Fruit fly (Drosophila melanogaster) whole organism, embryonic: ENCODE data around the gene CG32645.

Experiments used
- ATbp ChIP-seq: fragments of 200-800 bp; sonication (Bioruptor generic); optimal IDR thresholded peaks from 2 replicates; lab custom pipeline; 2017; ENCODE audit warnings: missing biosample characterization, mild to moderate bottlenecking, missing genetic modification characterization, missing genetic modification reagents
- Abd-B ChIP-seq: fragments of 200-800 bp; sonication (Bioruptor generic); optimal IDR thresholded peaks from 2 replicates; lab custom pipeline; 2018; ENCODE audit warnings: missing biosample characterization, mild to moderate bottlenecking, missing genetic modification characterization, moderate library complexity
- Asciz ChIP-seq: fragments of 200-800 bp; sonication (Bioruptor generic); optimal IDR thresholded peaks from 2 replicates; lab custom pipeline; 2017; ENCODE audit warnings: missing biosample characterization, mild to moderate bottlenecking, missing genetic modification characterization, missing genetic modification reagents
- CG1024 ChIP-seq: fragments of 200-800 bp; sonication (Bioruptor generic); IDR thresholded peaks from 2 replicates; pipeline ENCODE4 v1.3.6; 2022; ENCODE audit warnings: missing biosample characterization, missing genetic modification characterization
- CG15269 ChIP-seq: fragments of 200-800 bp; sonication (Bioruptor generic); optimal IDR thresholded peaks from 2 replicates; lab custom pipeline; 2018; ENCODE audit warnings: missing biosample characterization, mild to moderate bottlenecking, missing genetic modification characterization, moderate library complexity
- CG18476 ChIP-seq: fragments of 200-800 bp; sonication (Bioruptor generic); optimal IDR thresholded peaks from 2 replicates; lab custom pipeline; 2016; ENCODE audit warnings: missing biosample characterization, mild to moderate bottlenecking, missing genetic modification characterization
- CG2202 ChIP-seq: fragments of 200-800 bp; sonication (Bioruptor generic); optimal IDR thresholded peaks from 2 replicates; lab custom pipeline; 2018; ENCODE audit warnings: missing biosample characterization, mild to moderate bottlenecking, missing genetic modification characterization
- CG2889 ChIP-seq: fragments of 200-800 bp; sonication (Bioruptor generic); IDR thresholded peaks from 3 replicates; pipeline ENCODE4 v1.3.6; 2022; ENCODE audit warnings: missing biosample characterization, missing genetic modification characterization
- CG3995 ChIP-seq: fragments of 200-800 bp; sonication (Bioruptor generic); optimal IDR thresholded peaks from 3 replicates; lab custom pipeline; 2016; ENCODE audit warnings: missing biosample characterization, missing genetic modification characterization
- CG43689 ChIP-seq: fragments of 200-800 bp; sonication (Bioruptor generic); IDR thresholded peaks from 2 replicates; pipeline ENCODE4 v1.3.6; 2022; ENCODE audit warnings: missing biosample characterization, missing genetic modification characterization
- CG4820 ChIP-seq: fragments of 200-800 bp; sonication (Bioruptor generic); optimal IDR thresholded peaks from 3 replicates; lab custom pipeline; 2016; ENCODE audit warnings: missing biosample characterization, missing genetic modification characterization
- CG6272 ChIP-seq: fragments of 200-800 bp; sonication (Bioruptor generic); IDR thresholded peaks from 2 replicates; pipeline ENCODE4 v1.3.6; 2022; ENCODE audit warnings: missing biosample characterization, missing genetic modification characterization
- CG6683 ChIP-seq: fragments of 200-800 bp; sonication (Bioruptor generic); optimal IDR thresholded peaks from 2 replicates; lab custom pipeline; 2017; ENCODE audit warnings: missing biosample characterization, mild to moderate bottlenecking, missing genetic modification characterization, missing genetic modification reagents
- CG7556 ChIP-seq: fragments of 200-800 bp; sonication (Bioruptor generic); optimal IDR thresholded peaks from 2 replicates; lab custom pipeline; 2017; ENCODE audit warnings: missing biosample characterization, mild to moderate bottlenecking, missing genetic modification characterization
- CG9609 ChIP-seq: fragments of 200-800 bp; sonication (Bioruptor generic); optimal IDR thresholded peaks from 3 replicates; lab custom pipeline; 2016; ENCODE audit warnings: missing biosample characterization, missing genetic modification characterization
- Camta ChIP-seq: fragments of 200-800 bp; sonication (Bioruptor generic); optimal IDR thresholded peaks from 2 replicates; lab custom pipeline; 2016; ENCODE audit warnings: missing biosample characterization, missing genetic modification characterization
- Dp ChIP-seq: fragments of 200-800 bp; sonication (Bioruptor generic); optimal IDR thresholded peaks from 2 replicates; lab custom pipeline; 2018; ENCODE audit warnings: missing biosample characterization, mild to moderate bottlenecking, missing genetic modification characterization, moderate library complexity
- Fer3 ChIP-seq: fragments of 200-800 bp; sonication (Bioruptor generic); optimal IDR thresholded peaks from 2 replicates; lab custom pipeline; 2018; ENCODE audit warnings: missing biosample characterization, mild to moderate bottlenecking, missing genetic modification characterization, moderate library complexity
- HLH3B ChIP-seq: fragments of 200-800 bp; sonication (Bioruptor generic); IDR thresholded peaks from 2 replicates; pipeline ENCODE4 v1.3.6; 2022; ENCODE audit warnings: missing biosample characterization, missing genetic modification characterization
- Hand ChIP-seq: fragments of 200-800 bp; sonication (Bioruptor generic); optimal IDR thresholded peaks from 2 replicates; lab custom pipeline; 2017; ENCODE audit warnings: mild to moderate bottlenecking, missing biosample characterization, missing genetic modification reagents, missing genetic modification characterization
- Hey ChIP-seq: fragments of 200-800 bp; sonication (Bioruptor generic); optimal IDR thresholded peaks from 3 replicates; lab custom pipeline; 2018; ENCODE audit warnings: missing biosample characterization, mild to moderate bottlenecking, missing genetic modification characterization
- HmgD ChIP-seq: fragments of 200-800 bp; sonication (Bioruptor generic); optimal IDR thresholded peaks from 3 replicates; lab custom pipeline; 2016; ENCODE audit warnings: missing biosample characterization, missing genetic modification characterization
- Lpt ChIP-seq: fragments of >200 bp; optimal IDR thresholded peaks from 2 replicates; lab custom pipeline; 2018; ENCODE audit warnings: missing biosample characterization, missing genetic modification characterization
- Meics ChIP-seq: fragments of 200-800 bp; sonication (Bioruptor generic); optimal IDR thresholded peaks from 2 replicates; lab custom pipeline; 2017; ENCODE audit warnings: missing biosample characterization, mild to moderate bottlenecking, missing genetic modification characterization
- NFAT ChIP-seq: fragments of 200-800 bp; sonication (Bioruptor generic); IDR thresholded peaks from 2 replicates; pipeline ENCODE4 v1.3.6; 2022; ENCODE audit warnings: missing biosample characterization, missing genetic modification characterization
- Sox100B ChIP-seq: fragments of 200-800 bp; sonication (Bioruptor generic); optimal IDR thresholded peaks from 3 replicates; lab custom pipeline; 2018; ENCODE audit warnings: missing biosample characterization, mild to moderate bottlenecking, missing genetic modification characterization
- Ssrp ChIP-seq: fragments of 200-800 bp; sonication (Bioruptor generic); optimal IDR thresholded peaks from 2 replicates; lab custom pipeline; 2018; ENCODE audit warnings: missing biosample characterization, mild to moderate bottlenecking, missing genetic modification characterization, moderate library complexity
- Xrp1 ChIP-seq: fragments of 200-800 bp; sonication (Bioruptor generic); IDR thresholded peaks from 2 replicates; pipeline ENCODE4 v1.3.6; 2022; ENCODE audit warnings: missing biosample characterization, missing genetic modification characterization
- ci ChIP-seq: fragments of 200-800 bp; sonication (Bioruptor generic); IDR thresholded peaks from 3 replicates; pipeline ENCODE4 v1.3.6; 2022; ENCODE audit warnings: missing biosample characterization, missing genetic modification characterization
- eve ChIP-seq, 2 experiments: fragments of >200 bp; optimal IDR thresholded peaks; 2 replicates each; lab custom pipeline; 2017; ENCODE audit warnings: missing biosample characterization in 2 of 2, missing genetic modification characterization in 2 of 2
- eyg ChIP-seq: fragments of 200-800 bp; sonication (Bioruptor generic); optimal IDR thresholded peaks from 3 replicates; lab custom pipeline; 2016; ENCODE audit warnings: missing biosample characterization, missing genetic modification characterization
- gcm2 ChIP-seq: fragments of 200-800 bp; sonication (Bioruptor generic); optimal IDR thresholded peaks from 2 replicates; lab custom pipeline; 2016; ENCODE audit warnings: missing biosample characterization, missing genetic modification characterization
- hb ChIP-seq: fragments of 200-800 bp; sonication (Bioruptor generic); IDR thresholded peaks from 3 replicates; pipeline ENCODE4 v1.3.6; 2022; ENCODE audit warnings: missing biosample characterization, missing genetic modification characterization; ENCODE audit not compliant: partially characterized antibody
- lov ChIP-seq, 2 experiments: fragments of 200-800 bp in 1 of 2; fragments of >200 bp in 1 of 2; sonication (Bioruptor generic) in 1 of 2; IDR thresholded peaks in 1 of 2; optimal IDR thresholded peaks in 1 of 2; 2 replicates in 1 of 2; 3 replicates in 1 of 2; pipeline versions ENCODE4 v1.3.6 to Lab custom; 2017 to 2022; ENCODE audit warnings: missing biosample characterization in 1 of 2, missing genetic modification characterization in 1 of 2
- luna ChIP-seq: fragments of 200-800 bp; sonication (Bioruptor generic); optimal IDR thresholded peaks from 2 replicates; lab custom pipeline; 2016; ENCODE audit warnings: missing biosample characterization, missing genetic modification characterization
- mam ChIP-seq: fragments of 200-800 bp; sonication (Bioruptor generic); optimal IDR thresholded peaks from 3 replicates; lab custom pipeline; 2016; ENCODE audit warnings: missing biosample characterization, missing genetic modification characterization
- mld ChIP-seq: fragments of 200-800 bp; sonication (Bioruptor generic); IDR thresholded peaks from 3 replicates; pipeline ENCODE4 v1.3.6; 2022; ENCODE audit warnings: missing biosample characterization, missing genetic modification characterization; ENCODE audit not compliant: partially characterized antibody
- odd ChIP-seq: fragments of 200-800 bp; sonication (Bioruptor generic); optimal IDR thresholded peaks from 2 replicates; lab custom pipeline; 2017; ENCODE audit warnings: missing biosample characterization, mild to moderate bottlenecking, missing genetic modification characterization
- pan ChIP-seq, 4 experiments: fragments of >200 bp in 3 of 4; fragments of 200-800 bp in 1 of 4; sonication (Bioruptor generic) in 1 of 4; optimal IDR thresholded peaks in 3 of 4; IDR thresholded peaks in 1 of 4; 2 replicates each; pipeline versions ENCODE4 v1.3.6 to Lab custom; 2017 to 2022; ENCODE audit warnings: missing biosample characterization in 2 of 4, missing genetic modification characterization in 2 of 4, mixed read lengths in 1 of 4
- pb ChIP-seq: fragments of 200-800 bp; sonication (Bioruptor generic); optimal IDR thresholded peaks from 3 replicates; lab custom pipeline; 2016; ENCODE audit warnings: missing biosample characterization, missing genetic modification characterization
- pnt ChIP-seq: fragments of 200-800 bp; sonication (Bioruptor generic); optimal IDR thresholded peaks from 3 replicates; lab custom pipeline; 2016; ENCODE audit warnings: missing biosample characterization, missing genetic modification characterization
- ro ChIP-seq: fragments of 200-800 bp; sonication (Bioruptor generic); IDR thresholded peaks from 2 replicates; pipeline ENCODE4 v1.3.6; 2022; ENCODE audit warnings: missing biosample characterization, missing genetic modification characterization
- salm ChIP-seq: fragments of 200-800 bp; sonication (Bioruptor generic); optimal IDR thresholded peaks from 2 replicates; lab custom pipeline; 2018; ENCODE audit warnings: missing biosample characterization, mild to moderate bottlenecking, missing genetic modification characterization
- schlank ChIP-seq: fragments of 200-800 bp; sonication (Bioruptor generic); optimal IDR thresholded peaks from 2 replicates; lab custom pipeline; 2018; ENCODE audit warnings: missing biosample characterization, mild to moderate bottlenecking, missing genetic modification characterization
- slp2 ChIP-seq: fragments of 200-800 bp; sonication (Bioruptor generic); optimal IDR thresholded peaks from 2 replicates; lab custom pipeline; 2016; ENCODE audit warnings: missing biosample characterization, missing genetic modification characterization
- so ChIP-seq: fragments of 200-800 bp; sonication (Bioruptor generic); IDR thresholded peaks from 3 replicates; pipeline ENCODE4 v1.3.6; 2022; ENCODE audit warnings: missing biosample characterization, missing genetic modification characterization
- ttk ChIP-seq: fragments of 200-800 bp; sonication (Bioruptor generic); IDR thresholded peaks from 2 replicates; pipeline ENCODE4 v2.1.2; 2022; ENCODE audit warnings: missing biosample characterization, missing genetic modification characterization
- usp ChIP-seq: fragments of >200 bp; optimal IDR thresholded peaks from 2 replicates; lab custom pipeline; 2017; ENCODE audit warnings: missing biosample characterization, missing genetic modification characterization
- vvl ChIP-seq: fragments of 200-800 bp; sonication (Bioruptor generic); IDR thresholded peaks from 2 replicates; pipeline ENCODE4 v1.3.6; 2022; ENCODE audit warnings: missing biosample characterization, missing genetic modification characterization

CG32645 gene

DNA sequence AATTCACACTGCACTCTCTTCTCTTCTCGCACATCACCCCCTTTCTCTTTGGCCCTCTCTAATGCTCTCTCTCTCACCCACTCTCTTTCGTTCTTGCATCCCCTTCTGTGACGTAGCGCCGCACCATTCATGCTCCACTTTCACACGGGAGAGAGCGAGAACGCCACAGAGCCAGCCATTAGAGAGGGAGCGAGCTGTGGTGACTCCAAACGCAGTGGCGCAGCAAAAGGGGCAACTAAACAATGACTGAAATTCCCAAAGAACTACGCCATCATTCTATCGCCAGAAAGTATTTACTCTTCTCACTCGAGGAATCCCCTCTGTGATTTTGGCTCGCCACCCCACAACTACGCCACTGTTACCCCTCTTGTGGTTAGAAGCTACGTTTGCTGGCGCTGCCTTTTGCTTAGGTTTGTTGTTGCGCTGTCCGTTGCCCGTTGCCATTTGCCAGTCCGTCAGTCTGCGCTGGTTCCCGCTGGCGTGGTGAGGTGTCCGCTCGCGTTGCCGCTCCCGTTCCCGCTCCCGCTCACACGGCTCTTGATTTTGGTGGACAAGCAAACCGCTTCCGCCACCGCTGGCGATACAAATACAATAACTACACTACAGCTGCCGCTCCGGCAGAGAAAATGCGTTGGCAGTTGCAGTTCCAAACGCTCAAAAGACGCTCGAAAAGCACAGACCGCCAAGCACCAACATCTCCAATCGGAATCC, 7.8 kb upstream of the CG32645 start (continued):
- TF ChIP-seq pb (GFP tag; lab: Kevin White, UChicago) (peak; percentile 99), hb (GFP tag; lab: Robert Waterston, UW) (0 out of 3 replicates have a peak, but pooled peaks have one; percentile 50), gcm2 (GFP tag; lab: Kevin White, UChicago) (peak; percentile 99), NFAT (peak; percentile 99), lov (optimal IDR thresholded peaks at IDR 0.05; lab: Kevin White, UChicago) (no peak), lov (GFP tag; IDR thresholded peaks at IDR 0.05; lab: Robert Waterston, UW) (peak; percentile 99), Hey (tag; lab: Kevin White, UChicago) (peak; percentile 98), CG2889 (GFP tag; lab: Robert Waterston, UW) (peak; percentile 99), CG43689 (peak; percentile 98), pan (optimal IDR thresholded peaks at IDR 0.05; lab: Kevin White, UChicago) (no peak), pan (GFP tag; optimal IDR thresholded peaks at IDR 0.05 in 1 of 2, IDR thresholded peaks at IDR 0.05 in 1 of 2) (peak in 1 of 2 experiments; percentile 99), mam (peak; percentile 99), salm (peak; percentile 96), CG4820 (GFP tag; lab: Kevin White, UChicago) (peak; percentile 98), CG3995 (GFP tag; lab: Kevin White, UChicago) (peak; percentile 91), Dp (GFP tag; lab: Kevin White, UChicago) (peak; percentile 42), ttk (GFP tag; lab: Robert Waterston, UW) (peak; percentile 100), Asciz (GFP tag; lab: Kevin White, UChicago) (peak; percentile 96), CG2202 (tag; lab: Kevin White, UChicago) (peak; percentile 95), CG6683 (GFP tag; lab: Kevin White, UChicago) (peak; percentile 98), slp2 (GFP tag; lab: Kevin White, UChicago) (peak; percentile 98), pnt (GFP tag; lab: Kevin White, UChicago) (peak; percentile 99), ci (peak; percentile 100), Camta (peak; percentile 98), Ssrp (peak; percentile 96), HLH3B (GFP tag; lab: Robert Waterston, UW) (peak; percentile 99), Xrp1 (GFP tag; lab: Robert Waterston, UW) (peak; percentile 99), luna (GFP tag; lab: Kevin White, UChicago) (peak; percentile 98), Hand (GFP tag; lab: Kevin White, UChicago) (peak; percentile 98), Abd-B (peak; percentile 97), CG6272 (GFP tag; lab: Robert Waterston, UW) (peak; percentile 99), schlank (tag; lab: Kevin White, UChicago) (peak; percentile 99), Fer3 (tag; lab: Kevin White, UChicago) (peak; percentile 98), CG1024 (GFP tag; lab: Robert Waterston, UW) (peak; percentile 97), vvl (GFP tag; lab: Robert Waterston, UW) (peak; percentile 100), CG9609 (GFP tag; lab: Kevin White, UChicago) (peak; percentile 99), eyg (GFP tag; lab: Kevin White, UChicago) (peak; percentile 98), CG7556 (GFP tag; lab: Kevin White, UChicago) (peak; percentile 99), Lpt (GFP tag; lab: Kevin White, UChicago) (no peak), CG15269 (tag; lab: Kevin White, UChicago) (peak; percentile 99), ro (GFP tag; lab: Robert Waterston, UW) (peak; percentile 98), so (GFP tag; lab: Robert Waterston, UW) (peak; percentile 99), Sox100B (GFP tag; lab: Kevin White, UChicago) (peak; percentile 94), Meics (peak; percentile 99), ATbp (GFP tag; lab: Kevin White, UChicago) (peak; percentile 99), CG18476 (GFP tag; lab: Kevin White, UChicago) (peak; percentile 97), eve (GFP tag; optimal IDR thresholded peaks at IDR 0.05; lab: Kevin White, UChicago) (peak; percentile 46 to 95), mld (GFP tag; lab: Robert Waterston, UW) (no peak), usp (GFP tag; lab: Kevin White, UChicago) (no peak), odd (GFP tag; lab: Kevin White, UChicago) (peak; percentile 98), HmgD (GFP tag; lab: Kevin White, UChicago) (peak; percentile 99)
